Fruit fly (Drosophila melanogaster) whole organism, pupa: ENCODE results near the gene Dnali1.

Experiments
- CG12605 ChIP-seq: fragments of 200-800 bp; sonication (Bioruptor generic); IDR thresholded peaks from 2 replicates; pipeline ENCODE4 v1.3.6; 2022; ENCODE audit warnings: missing biosample characterization, missing genetic modification characterization
- CG13204 ChIP-seq: fragments of 200-800 bp; sonication (Bioruptor generic); optimal IDR thresholded peaks from 2 replicates; lab custom pipeline; 2018; ENCODE audit warnings: missing biosample characterization, mild to moderate bottlenecking, missing genetic modification characterization, moderate library complexity
- CG15710 ChIP-seq: fragments of 200-800 bp; sonication (Bioruptor generic); optimal IDR thresholded peaks from 2 replicates; lab custom pipeline; 2018; ENCODE audit warnings: missing biosample characterization, mild to moderate bottlenecking, missing genetic modification characterization, moderate library complexity
- CG17806 ChIP-seq: fragments of 200-800 bp; sonication (Bioruptor generic); optimal IDR thresholded peaks from 2 replicates; lab custom pipeline; 2018; ENCODE audit warnings: missing biosample characterization, mild to moderate bottlenecking, missing genetic modification characterization, moderate library complexity
- CG34367 ChIP-seq: fragments of 200-800 bp; sonication (Bioruptor generic); optimal IDR thresholded peaks from 2 replicates; lab custom pipeline; 2018; ENCODE audit warnings: missing biosample characterization, mild to moderate bottlenecking, missing genetic modification characterization
- CG4496 ChIP-seq: fragments of 200-800 bp; sonication (Bioruptor generic); IDR thresholded peaks from 3 replicates; pipeline ENCODE4 v1.3.6; 2022; ENCODE audit warnings: missing biosample characterization, missing genetic modification characterization
- CG8159 ChIP-seq: fragments of 200-800 bp; sonication (Bioruptor generic); optimal IDR thresholded peaks from 3 replicates; lab custom pipeline; 2018; ENCODE audit warnings: missing biosample characterization, mild to moderate bottlenecking, missing genetic modification characterization, moderate library complexity
- D1 ChIP-seq: fragments of 200-800 bp; sonication (Bioruptor generic); optimal IDR thresholded peaks from 2 replicates; lab custom pipeline; 2018; ENCODE audit warnings: missing biosample characterization, mild to moderate bottlenecking, missing genetic modification characterization, moderate library complexity
- EcR ChIP-seq: fragments of 200-800 bp; sonication (Bioruptor generic); optimal IDR thresholded peaks from 3 replicates; lab custom pipeline; 2019; ENCODE audit warnings: missing biosample characterization, missing genetic modification characterization, mild to moderate bottlenecking, moderate library complexity, missing genetic modification reagents
- Ets98B ChIP-seq: fragments of 200-800 bp; sonication (Bioruptor generic); IDR thresholded peaks from 2 replicates; pipeline ENCODE4 v1.3.6; 2022; ENCODE audit warnings: missing biosample characterization, missing genetic modification characterization
- Pif1A ChIP-seq: fragments of 200-800 bp; sonication (Bioruptor generic); optimal IDR thresholded peaks from 3 replicates; lab custom pipeline; 2016; ENCODE audit warnings: missing biosample characterization, missing genetic modification characterization
- Pif1B ChIP-seq: fragments of 200-800 bp; sonication (Bioruptor generic); optimal IDR thresholded peaks from 3 replicates; lab custom pipeline; 2016; ENCODE audit warnings: missing biosample characterization, missing genetic modification characterization
- gl ChIP-seq: fragments of 200-800 bp; sonication (Bioruptor generic); optimal IDR thresholded peaks from 2 replicates; lab custom pipeline; 2018; ENCODE audit warnings: missing biosample characterization, mild to moderate bottlenecking, missing genetic modification characterization
- rn ChIP-seq: fragments of 200-800 bp; sonication (Bioruptor generic); IDR thresholded peaks from 2 replicates; pipeline ENCODE4 v1.3.6; 2022; ENCODE audit warnings: missing biosample characterization, missing genetic modification characterization

dm6 chr3R:11933903-11934302 lies 40.8 kb upstream of the Dnali1 start:
- TF ChIP-seq CG13204 (GFP tag; lab: Kevin White, UChicago) (no peak), CG12605 (GFP tag; lab: Robert Waterston, UW) (no peak), Pif1A (GFP tag; lab: Kevin White, UChicago) (no peak), EcR (GFP tag; lab: Kevin White, UChicago) (no peak), CG34367 (no peak), Ets98B (GFP tag; lab: Robert Waterston, UW) (no peak), D1 (tag; lab: Kevin White, UChicago) (no peak), CG17806 (tag; lab: Kevin White, UChicago) (no peak), Pif1B (no peak), CG8159 (tag; lab: Kevin White, UChicago) (no peak), gl (tag; lab: Kevin White, UChicago) (no peak), CG15710 (no peak), rn (no peak), CG4496 (GFP tag; lab: Robert Waterston, UW) (no peak)
